Fruit fly (Drosophila melanogaster) whole organism, embryonic: ENCODE results near the gene shi.

ENCODE experiments used
- Asciz ChIP-seq: fragments of 200-800 bp; sonication (Bioruptor generic); optimal IDR thresholded peaks from 2 replicates; lab custom pipeline; 2017; ENCODE audit warnings: missing biosample characterization, mild to moderate bottlenecking, missing genetic modification characterization, missing genetic modification reagents
- B-H1 ChIP-seq: fragments of 200-800 bp; sonication (Bioruptor generic); IDR thresholded peaks from 3 replicates; pipeline ENCODE4 v1.3.6; 2022; ENCODE audit warnings: missing biosample characterization, missing genetic modification characterization
- Bdp1 ChIP-seq: fragments of 200-800 bp; sonication (Bioruptor generic); optimal IDR thresholded peaks from 3 replicates; lab custom pipeline; 2016; ENCODE audit warnings: missing biosample characterization, missing genetic modification characterization
- CG1024 ChIP-seq: fragments of 200-800 bp; sonication (Bioruptor generic); IDR thresholded peaks from 2 replicates; pipeline ENCODE4 v1.3.6; 2022; ENCODE audit warnings: missing biosample characterization, missing genetic modification characterization
- CG12104 ChIP-seq: fragments of 200-800 bp; sonication (Bioruptor generic); optimal IDR thresholded peaks from 3 replicates; lab custom pipeline; 2016; ENCODE audit warnings: missing biosample characterization, missing genetic modification characterization
- CG12299 ChIP-seq: fragments of 200-800 bp; sonication (Bioruptor generic); optimal IDR thresholded peaks from 2 replicates; lab custom pipeline; 2018; ENCODE audit warnings: missing biosample characterization, mild to moderate bottlenecking, missing genetic modification characterization
- CG13775 ChIP-seq: fragments of 200-800 bp; sonication (Bioruptor generic); optimal IDR thresholded peaks from 3 replicates; lab custom pipeline; 2017; ENCODE audit warnings: missing biosample characterization, mild to moderate bottlenecking, missing genetic modification characterization
- CG14860 ChIP-seq: fragments of 200-800 bp; sonication (Bioruptor generic); IDR thresholded peaks from 3 replicates; pipeline ENCODE4 v1.3.6; 2022; ENCODE audit warnings: missing biosample characterization, missing genetic modification characterization; ENCODE audit not compliant: partially characterized antibody
- CG1603 ChIP-seq: fragments of 200-800 bp; sonication (Bioruptor generic); optimal IDR thresholded peaks from 2 replicates; lab custom pipeline; 2019; ENCODE audit warnings: missing biosample characterization, mild to moderate bottlenecking, missing genetic modification characterization, moderate library complexity
- CG16813 ChIP-seq: fragments of 200-800 bp; sonication (Bioruptor generic); IDR thresholded peaks from 3 replicates; pipeline ENCODE4 v1.3.6; 2022; ENCODE audit warnings: missing biosample characterization, missing genetic modification characterization; ENCODE audit not compliant: partially characterized antibody
- CG17359 ChIP-seq: fragments of 200-800 bp; sonication (Bioruptor generic); optimal IDR thresholded peaks from 3 replicates; lab custom pipeline; 2018; ENCODE audit warnings: missing biosample characterization, mild to moderate bottlenecking, missing genetic modification characterization, moderate library complexity
- CG17802 ChIP-seq: fragments of 200-800 bp; sonication (Bioruptor generic); optimal IDR thresholded peaks from 2 replicates; lab custom pipeline; 2018; ENCODE audit warnings: missing biosample characterization, mild to moderate bottlenecking, missing genetic modification characterization, moderate library complexity
- CG18476 ChIP-seq: fragments of 200-800 bp; sonication (Bioruptor generic); optimal IDR thresholded peaks from 2 replicates; lab custom pipeline; 2016; ENCODE audit warnings: missing biosample characterization, mild to moderate bottlenecking, missing genetic modification characterization
- CG4617 ChIP-seq: fragments of 200-800 bp; sonication (Bioruptor generic); optimal IDR thresholded peaks from 3 replicates; lab custom pipeline; 2016; ENCODE audit warnings: missing biosample characterization, missing genetic modification characterization, borderline replicate concordance
- CG4854 ChIP-seq: fragments of 200-800 bp; sonication (Bioruptor generic); optimal IDR thresholded peaks from 2 replicates; lab custom pipeline; 2016; ENCODE audit warnings: missing biosample characterization, missing genetic modification characterization, inconsistent platforms
- CG6791 ChIP-seq: fragments of 200-800 bp; sonication (Bioruptor generic); IDR thresholded peaks from 3 replicates; pipeline ENCODE4 v1.3.6; 2022; ENCODE audit warnings: missing biosample characterization, missing genetic modification characterization; ENCODE audit not compliant: partially characterized antibody
- CG7357 ChIP-seq: fragments of 200-800 bp; sonication (Bioruptor generic); IDR thresholded peaks from 3 replicates; pipeline ENCODE4 v1.3.6; 2022; ENCODE audit warnings: missing biosample characterization, missing genetic modification characterization
- CG7963 ChIP-seq: fragments of 200-800 bp; sonication (Bioruptor generic); IDR thresholded peaks from 3 replicates; pipeline ENCODE4 v1.3.6; 2022; ENCODE audit warnings: missing biosample characterization, missing genetic modification characterization; ENCODE audit not compliant: partially characterized antibody
- Dref ChIP-seq: fragments of 200-800 bp; sonication (Bioruptor generic); IDR thresholded peaks from 2 replicates; pipeline ENCODE4 v1.3.6; 2022; ENCODE audit warnings: missing biosample characterization, missing genetic modification characterization
- Eip74EF ChIP-seq, 2 experiments: fragments of 200-800 bp in 1 of 2; fragments of >200 bp in 1 of 2; sonication (Bioruptor generic) in 1 of 2; optimal IDR thresholded peaks; 2 replicates each; lab custom pipeline; 2017 to 2019; ENCODE audit warnings: missing biosample characterization in 2 of 2, missing genetic modification characterization in 2 of 2, mild to moderate bottlenecking in 1 of 2, moderate library complexity in 1 of 2
- Ets97D ChIP-seq: fragments of 200-800 bp; sonication (Bioruptor generic); optimal IDR thresholded peaks from 3 replicates; lab custom pipeline; 2016; ENCODE audit warnings: missing biosample characterization, missing genetic modification characterization
- HLH4C ChIP-seq: fragments of 200-800 bp; sonication (Bioruptor generic); IDR thresholded peaks from 3 replicates; pipeline ENCODE4 v1.3.6; 2022; ENCODE audit warnings: missing biosample characterization, missing genetic modification characterization; ENCODE audit not compliant: partially characterized antibody
- MBD-R2 ChIP-seq: fragments of 200-800 bp; sonication (Bioruptor generic); IDR thresholded peaks from 2 replicates; pipeline ENCODE4 v1.3.6; 2022; ENCODE audit warnings: missing biosample characterization, missing genetic modification characterization
- MESR4 ChIP-seq: fragments of 200-800 bp; sonication (Bioruptor generic); optimal IDR thresholded peaks from 2 replicates; lab custom pipeline; 2018; ENCODE audit warnings: missing biosample characterization, mild to moderate bottlenecking, missing genetic modification characterization, moderate library complexity
- Scr ChIP-seq: fragments of 200-800 bp; sonication (Bioruptor generic); IDR thresholded peaks from 2 replicates; pipeline ENCODE4 v1.3.6; 2022; ENCODE audit warnings: missing biosample characterization, missing genetic modification characterization; ENCODE audit not compliant: partially characterized antibody
- Tbp ChIP-seq: fragments of >200 bp; optimal IDR thresholded peaks from 2 replicates; lab custom pipeline; 2018; ENCODE audit warnings: missing biosample characterization, missing genetic modification characterization
- ac ChIP-seq: fragments of 200-800 bp; sonication (Bioruptor generic); optimal IDR thresholded peaks from 3 replicates; lab custom pipeline; 2017; ENCODE audit warnings: missing biosample characterization, mild to moderate bottlenecking, missing genetic modification characterization
- ato ChIP-seq: fragments of 200-800 bp; sonication (Bioruptor generic); IDR thresholded peaks from 2 replicates; pipeline ENCODE4 v1.3.6; 2022; ENCODE audit warnings: missing biosample characterization, missing genetic modification characterization; ENCODE audit not compliant: partially characterized antibody
- bbx ChIP-seq: fragments of 200-800 bp; sonication (Bioruptor generic); IDR thresholded peaks from 2 replicates; pipeline ENCODE4 v1.3.6; 2022; ENCODE audit warnings: missing biosample characterization, missing genetic modification characterization; ENCODE audit not compliant: partially characterized antibody
- dysf ChIP-seq: fragments of 200-800 bp; sonication (Bioruptor generic); IDR thresholded peaks from 3 replicates; pipeline ENCODE4 v1.3.6; 2022; ENCODE audit warnings: missing biosample characterization, missing genetic modification characterization
- eyg ChIP-seq: fragments of 200-800 bp; sonication (Bioruptor generic); optimal IDR thresholded peaks from 3 replicates; lab custom pipeline; 2016; ENCODE audit warnings: missing biosample characterization, missing genetic modification characterization
- fd102C ChIP-seq: fragments of 200-800 bp; sonication (Bioruptor generic); optimal IDR thresholded peaks from 2 replicates; lab custom pipeline; 2018; ENCODE audit warnings: missing biosample characterization, mild to moderate bottlenecking, missing genetic modification characterization, moderate library complexity
- gfzf ChIP-seq: fragments of 200-800 bp; sonication (Bioruptor generic); optimal IDR thresholded peaks from 2 replicates; lab custom pipeline; 2016; ENCODE audit warnings: missing biosample characterization, mild to moderate bottlenecking, missing genetic modification characterization, moderate library complexity
- her ChIP-seq: fragments of 200-800 bp; sonication (Bioruptor generic); optimal IDR thresholded peaks from 2 replicates; lab custom pipeline; 2016; ENCODE audit warnings: missing biosample characterization, missing genetic modification characterization
- inv ChIP-seq: fragments of 200-800 bp; sonication (Bioruptor generic); IDR thresholded peaks from 2 replicates; pipeline ENCODE4 v1.3.6; 2022; ENCODE audit warnings: missing biosample characterization, missing genetic modification characterization; ENCODE audit not compliant: partially characterized antibody
- lola ChIP-seq, 3 experiments: fragments of >200 bp in 2 of 3; fragments of 200-800 bp in 1 of 3; sonication (Bioruptor generic) in 1 of 3; optimal IDR thresholded peaks; 2 replicates each; lab custom pipeline; 2017 to 2019; ENCODE audit warnings: missing biosample characterization in 3 of 3, missing genetic modification characterization in 3 of 3, mild to moderate bottlenecking in 1 of 3, moderate library complexity in 1 of 3
- onecut ChIP-seq: fragments of 200-800 bp; sonication (Bioruptor generic); IDR thresholded peaks from 2 replicates; pipeline ENCODE4 v1.3.6; 2022; ENCODE audit warnings: missing biosample characterization, missing genetic modification characterization
- pfk ChIP-seq: fragments of 200-800 bp; sonication (Bioruptor generic); optimal IDR thresholded peaks from 2 replicates; lab custom pipeline; 2018; ENCODE audit warnings: missing biosample characterization, mild to moderate bottlenecking, missing genetic modification characterization, moderate library complexity
- pros ChIP-seq: fragments of 200-800 bp; sonication (Bioruptor generic); optimal IDR thresholded peaks from 3 replicates; lab custom pipeline; 2019; ENCODE audit warnings: missing biosample characterization, mild to moderate bottlenecking, missing genetic modification characterization, moderate library complexity
- pzg ChIP-seq: fragments of 200-800 bp; sonication (Bioruptor generic); optimal IDR thresholded peaks from 3 replicates; lab custom pipeline; 2018; ENCODE audit warnings: missing biosample characterization, mild to moderate bottlenecking, missing genetic modification characterization, moderate library complexity
- row ChIP-seq: fragments of 200-800 bp; sonication (Bioruptor generic); IDR thresholded peaks from 3 replicates; pipeline ENCODE4 v1.3.6; 2022; ENCODE audit warnings: missing biosample characterization, missing genetic modification characterization
- seq ChIP-seq: fragments of 200-800 bp; sonication (Bioruptor generic); IDR thresholded peaks from 2 replicates; pipeline ENCODE4 v1.3.6; 2022; ENCODE audit warnings: missing biosample characterization, missing genetic modification characterization
- ssp ChIP-seq: fragments of 200-800 bp; sonication (Bioruptor generic); IDR thresholded peaks from 2 replicates; pipeline ENCODE4 v1.3.6; 2022; ENCODE audit warnings: missing biosample characterization, missing genetic modification characterization
- tgo ChIP-seq: fragments of 200-800 bp; sonication (Bioruptor generic); IDR thresholded peaks from 3 replicates; pipeline ENCODE4 v1.3.6; 2022; ENCODE audit warnings: missing biosample characterization, missing genetic modification characterization
- tll ChIP-seq, 2 experiments: fragments of 200-800 bp in 1 of 2; fragments of >200 bp in 1 of 2; sonication (Bioruptor generic) in 1 of 2; optimal IDR thresholded peaks; 2 replicates each; lab custom pipeline; 2017 to 2019; ENCODE audit warnings: missing biosample characterization in 2 of 2, missing genetic modification characterization in 2 of 2, mild to moderate bottlenecking in 1 of 2, moderate library complexity in 1 of 2
- wek ChIP-seq: fragments of 200-800 bp; sonication (Bioruptor generic); optimal IDR thresholded peaks from 3 replicates; lab custom pipeline; 2018; ENCODE audit warnings: missing biosample characterization, mild to moderate bottlenecking, missing genetic modification characterization, moderate library complexity

The shi gene

DNA sequence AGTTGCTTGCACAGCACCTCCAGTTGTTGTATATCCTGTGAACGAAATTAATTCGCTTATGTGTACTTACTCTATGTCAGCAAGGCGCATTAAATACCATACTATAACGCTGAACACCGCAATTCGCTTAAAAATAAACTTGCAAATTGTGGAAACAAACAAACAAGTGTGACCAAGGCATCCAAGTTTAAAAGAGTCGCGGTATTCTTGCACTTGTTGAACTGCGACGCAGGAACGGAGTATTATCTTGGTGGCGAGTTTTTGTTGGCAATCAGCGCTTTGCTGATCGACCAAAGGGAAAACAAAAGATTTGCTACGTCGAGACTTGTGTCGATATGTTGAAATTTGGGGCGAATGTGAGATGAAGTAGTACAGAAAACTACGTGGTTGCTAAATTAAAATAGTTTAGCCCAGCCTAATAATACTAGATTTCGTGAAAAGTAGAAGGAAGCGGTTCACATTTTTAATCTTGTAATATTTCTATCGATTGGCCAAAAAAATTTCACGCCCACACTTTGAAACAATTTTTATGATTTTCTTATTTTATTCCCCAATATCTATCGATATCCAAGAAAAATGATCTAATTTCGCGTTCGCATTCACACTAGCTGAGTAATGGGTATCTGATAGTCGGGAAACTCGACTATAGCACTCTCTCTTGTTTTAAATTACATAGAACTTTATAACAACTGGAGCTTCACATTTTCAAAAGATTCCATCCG is 41.7 kb downstream of the shi start, which contains the start of gene Ranbp16:
TSS of gene Ranbp16 (minus strand) at position 364 of the 722 bp plus-strand sequence.
- TF ChIP-seq Dref (0 out of 2 replicates have a peak, but pooled peaks have one; percentile 29), Tbp (GFP tag; lab: Kevin White, UChicago) (no peak), CG6791 (peak; percentile 39; the same call in 1 of the 3 replicates), pros (GFP tag; lab: Kevin White, UChicago) (no peak), onecut (GFP tag; lab: Robert Waterston, UW) (no peak), CG16813 (GFP tag; lab: Robert Waterston, UW) (peak; percentile 68), CG14860 (peak; percentile 54; the same call in 2 of the 3 replicates), fd102C (no peak), Ets97D (GFP tag; lab: Kevin White, UChicago) (no peak), inv (GFP tag; lab: Robert Waterston, UW) (peak; percentile 30; the same call in 1 of the 2 replicates), CG4854 (no peak), CG4617 (GFP tag; lab: Kevin White, UChicago) (peak; percentile 19), dysf (GFP tag; lab: Robert Waterston, UW) (no peak), CG7357 (peak; percentile 76), CG18476 (GFP tag; lab: Kevin White, UChicago) (no peak), bbx (GFP tag; lab: Robert Waterston, UW) (peak; percentile 8; the same call in 1 of the 2 replicates), MESR4 (GFP tag; lab: Kevin White, UChicago) (peak; percentile 40), pfk (peak; percentile 72), tll (GFP tag; optimal IDR thresholded peaks at IDR 0.05; lab: Kevin White, UChicago) (peak in 1 of 2 experiments; percentile 2), Scr (0 out of 2 replicates have a peak, but pooled peaks have one; percentile 33), seq (GFP tag; lab: Robert Waterston, UW) (no peak), CG17802 (tag; lab: Kevin White, UChicago) (peak; percentile 83), eyg (GFP tag; lab: Kevin White, UChicago) (no peak), HLH4C (GFP tag; lab: Robert Waterston, UW) (peak; percentile 69), ato (GFP tag; lab: Robert Waterston, UW) (0 out of 2 replicates have a peak, but pooled peaks have one; percentile 28), Eip74EF (GFP tag; optimal IDR thresholded peaks at IDR 0.05; lab: Kevin White, UChicago) (peak in 1 of 2 experiments; percentile 3), tgo (no peak), her (GFP tag; lab: Kevin White, UChicago) (peak; percentile 2), pzg (GFP tag; lab: Kevin White, UChicago) (peak; percentile 32), wek (GFP tag; lab: Kevin White, UChicago) (peak; percentile 16), CG1603 (tag; lab: Kevin White, UChicago) (peak; percentile 84), gfzf (peak; percentile 62), CG12104 (GFP tag; lab: Kevin White, UChicago) (no peak), MBD-R2 (peak; percentile 62), B-H1 (GFP tag; lab: Robert Waterston, UW) (no peak), row (GFP tag; lab: Robert Waterston, UW) (peak; percentile 54), CG13775 (no peak), ssp (GFP tag; lab: Robert Waterston, UW) (peak; percentile 92), CG12299 (tag; lab: Kevin White, UChicago) (no peak), Asciz (GFP tag; lab: Kevin White, UChicago) (no peak), Bdp1 (GFP tag; lab: Kevin White, UChicago) (no peak), CG7963 (GFP tag; lab: Robert Waterston, UW) (peak; percentile 58; the same call in 2 of the 3 replicates), lola (GFP tag; optimal IDR thresholded peaks at IDR 0.05; lab: Kevin White, UChicago) (peak in 1 of 3 experiments; percentile 80), ac (no peak), CG1024 (GFP tag; lab: Robert Waterston, UW) (peak; percentile 62), CG17359 (tag; lab: Kevin White, UChicago) (no peak)
